Worm (Caenorhabditis elegans) whole organism, late embryonic: ENCODE results near the gene snrp-40.1.

Experiments
- C08G9.2 ChIP-seq: sonication (generic microtip); optimal IDR thresholded peaks from 2 replicates; lab custom pipeline; 2016; ENCODE audit warnings: mild to moderate bottlenecking, missing genetic modification characterization, moderate library complexity, missing compliant biosample characterization
- C38D4.7 ChIP-seq: fragments of 200-800 bp; sonication (Bioruptor generic); optimal IDR thresholded peaks from 2 replicates; lab custom pipeline; 2018; ENCODE audit warnings: mild to moderate bottlenecking, missing genetic modification characterization, moderate library complexity, missing compliant biosample characterization
- K02D7.2 ChIP-seq: sonication (generic microtip); optimal IDR thresholded peaks from 2 replicates; lab custom pipeline; 2017; ENCODE audit warnings: mild to moderate bottlenecking, missing genetic modification characterization, missing compliant biosample characterization
- Y22D7AL.16 ChIP-seq: sonication (generic microtip); optimal IDR thresholded peaks from 2 replicates; lab custom pipeline; 2016; ENCODE audit warnings: missing genetic modification characterization, missing compliant biosample characterization
- ama-1 ChIP-seq: fragments of 150-350 bp; optimal IDR thresholded peaks from 2 replicates; lab custom pipeline; 2014
- ceh-18 ChIP-seq: sonication (generic microtip); optimal IDR thresholded peaks from 2 replicates; lab custom pipeline; 2016; ENCODE audit warnings: missing genetic modification characterization, missing compliant biosample characterization
- ceh-2 ChIP-seq: sonication (generic microtip); optimal IDR thresholded peaks from 2 replicates; lab custom pipeline; 2016; ENCODE audit warnings: missing genotype, missing genetic modification characterization, missing compliant biosample characterization
- ceh-22 ChIP-seq: sonication (generic microtip); optimal IDR thresholded peaks from 2 replicates; lab custom pipeline; 2017; ENCODE audit warnings: missing biosample characterization, missing genetic modification characterization
- ceh-30 ChIP-seq: fragments of 150-350 bp; optimal IDR thresholded peaks from 2 replicates; lab custom pipeline; 2014; ENCODE audit warnings: missing biosample characterization, missing genetic modification characterization
- ceh-31 ChIP-seq: sonication (generic microtip); optimal IDR thresholded peaks from 2 replicates; lab custom pipeline; 2016; ENCODE audit warnings: missing genetic modification characterization, missing compliant biosample characterization
- ceh-34 ChIP-seq: sonication (generic microtip); optimal IDR thresholded peaks from 2 replicates; lab custom pipeline; 2016; ENCODE audit warnings: mild to moderate bottlenecking, missing genetic modification characterization, missing compliant biosample characterization
- ceh-45 ChIP-seq: fragments of 200-800 bp; sonication (Bioruptor generic); IDR thresholded peaks from 2 replicates; pipeline ENCODE4 v1.3.6; 2022; ENCODE audit warnings: missing genetic modification reagents, missing genetic modification characterization, missing compliant biosample characterization
- ceh-6 ChIP-seq: fragments of 200-800 bp; sonication (Bioruptor generic); optimal IDR thresholded peaks from 2 replicates; lab custom pipeline; 2018; ENCODE audit warnings: mild to moderate bottlenecking, missing genetic modification characterization, missing compliant biosample characterization
- che-1 ChIP-seq: sonication (generic microtip); optimal IDR thresholded peaks from 2 replicates; lab custom pipeline; 2016; ENCODE audit warnings: mild to moderate bottlenecking, missing genetic modification characterization, missing compliant biosample characterization
- dve-1 ChIP-seq: sonication (generic microtip); optimal IDR thresholded peaks from 2 replicates; lab custom pipeline; 2017; ENCODE audit warnings: antibody characterized with exemption, mild to moderate bottlenecking, missing genetic modification characterization, missing compliant biosample characterization
- elt-2 ChIP-seq: sonication (generic microtip); optimal IDR thresholded peaks from 2 replicates; lab custom pipeline; 2016; ENCODE audit warnings: missing genetic modification reagents, missing genetic modification characterization, missing compliant biosample characterization
- elt-4 ChIP-seq: sonication (generic microtip); optimal IDR thresholded peaks from 2 replicates; lab custom pipeline; 2016; ENCODE audit warnings: missing genetic modification characterization, missing compliant biosample characterization
- fax-1 ChIP-seq: sonication (generic microtip); optimal IDR thresholded peaks from 2 replicates; lab custom pipeline; 2016; ENCODE audit warnings: missing genotype, missing genetic modification characterization, missing compliant biosample characterization
- fkh-6 ChIP-seq: sonication (generic microtip); optimal IDR thresholded peaks from 2 replicates; lab custom pipeline; 2016; ENCODE audit warnings: missing genetic modification characterization, missing compliant biosample characterization
- gmeb-2 ChIP-seq: sonication (generic microtip); optimal IDR thresholded peaks from 2 replicates; lab custom pipeline; 2016; ENCODE audit warnings: missing genetic modification characterization, inconsistent platforms, missing compliant biosample characterization
- hlh-13 ChIP-seq: fragments of 200-800 bp; sonication (Bioruptor generic); optimal IDR thresholded peaks from 2 replicates; lab custom pipeline; 2018; ENCODE audit warnings: mild to moderate bottlenecking, missing genetic modification characterization, missing compliant biosample characterization
- hlh-30 ChIP-seq: sonication (generic microtip); optimal IDR thresholded peaks from 2 replicates; lab custom pipeline; 2017; ENCODE audit warnings: antibody characterized with exemption, missing genetic modification characterization, missing compliant biosample characterization; ENCODE audit not compliant: insufficient read depth
- hlh-6 ChIP-seq: sonication (generic microtip); optimal IDR thresholded peaks from 2 replicates; lab custom pipeline; 2016; ENCODE audit warnings: missing genotype, missing genetic modification characterization, missing compliant biosample characterization
- hlh-8 ChIP-seq: sonication (generic microtip); optimal IDR thresholded peaks from 2 replicates; lab custom pipeline; 2016; ENCODE audit warnings: missing genotype, missing genetic modification characterization, missing compliant biosample characterization
- lim-6 ChIP-seq: sonication (generic microtip); optimal IDR thresholded peaks from 2 replicates; lab custom pipeline; 2016; ENCODE audit warnings: missing genetic modification characterization, missing compliant biosample characterization
- madf-2 ChIP-seq: sonication (generic microtip); optimal IDR thresholded peaks from 2 replicates; lab custom pipeline; 2017; ENCODE audit warnings: missing genetic modification characterization, missing compliant biosample characterization
- mec-3 ChIP-seq: sonication (generic microtip); optimal IDR thresholded peaks from 2 replicates; lab custom pipeline; 2016; ENCODE audit warnings: borderline replicate concordance, missing genetic modification characterization, missing compliant biosample characterization
- nfya-1 ChIP-seq: sonication (generic microtip); optimal IDR thresholded peaks from 2 replicates; lab custom pipeline; 2017; ENCODE audit warnings: missing genetic modification characterization, mild to moderate bottlenecking, missing compliant biosample characterization, antibody characterized with exemption, moderate library complexity
- pag-3 ChIP-seq: sonication (generic microtip); optimal IDR thresholded peaks from 2 replicates; lab custom pipeline; 2016; ENCODE audit warnings: missing compliant biosample characterization, missing genetic modification characterization, borderline replicate concordance
- pax-1 ChIP-seq: fragments of 150-350 bp; optimal IDR thresholded peaks from 2 replicates; lab custom pipeline; 2014; ENCODE audit warnings: missing biosample characterization, missing genetic modification characterization
- pros-1 ChIP-seq: fragments of 150-350 bp; optimal IDR thresholded peaks from 2 replicates; lab custom pipeline; 2014; ENCODE audit warnings: missing biosample characterization, missing genetic modification reagents, missing genetic modification characterization
- ref-2 ChIP-seq: sonication (generic microtip); optimal IDR thresholded peaks from 2 replicates; lab custom pipeline; 2016; ENCODE audit warnings: missing genetic modification characterization, missing compliant biosample characterization
- rnt-1 ChIP-seq: sonication (generic microtip); optimal IDR thresholded peaks from 2 replicates; lab custom pipeline; 2016; ENCODE audit warnings: missing genetic modification characterization, missing compliant biosample characterization
- sdc-2 ChIP-seq: sonication (generic microtip); optimal IDR thresholded peaks from 2 replicates; lab custom pipeline; 2016; ENCODE audit warnings: missing genotype, missing genetic modification characterization, missing compliant biosample characterization
- sox-2 ChIP-seq: fragments of 200-800 bp; sonication (Bioruptor generic); IDR thresholded peaks from 2 replicates; pipeline ENCODE4 v1.3.6; 2022; ENCODE audit warnings: missing genetic modification reagents, missing genetic modification characterization, missing compliant biosample characterization
- syd-9 ChIP-seq: sonication (generic microtip); optimal IDR thresholded peaks from 2 replicates; lab custom pipeline; 2016; ENCODE audit warnings: mild to moderate bottlenecking, missing genetic modification characterization, moderate library complexity, missing compliant biosample characterization
- tbx-2 ChIP-seq: sonication (generic microtip); optimal IDR thresholded peaks from 2 replicates; lab custom pipeline; 2016; ENCODE audit warnings: missing genetic modification characterization, missing compliant biosample characterization
- tbx-7 ChIP-seq: sonication (generic microtip); optimal IDR thresholded peaks from 2 replicates; lab custom pipeline; 2016; ENCODE audit warnings: missing genotype, missing genetic modification characterization, missing compliant biosample characterization
- unc-3 ChIP-seq, 2 experiments: fragments of 200-800 bp in 1 of 2; sonication (Bioruptor generic) in 1 of 2; sonication (generic microtip) in 1 of 2; conservative IDR thresholded peaks in 1 of 2; optimal IDR thresholded peaks in 1 of 2; 2 replicates each; pipeline versions ENCODE4 v1.3.6 to Lab custom; 2016 to 2022; ENCODE audit warnings: missing compliant biosample characterization in 2 of 2, missing genetic modification characterization in 2 of 2, missing genetic modification reagents in 1 of 2
- zip-5 ChIP-seq: sonication (generic microtip); optimal IDR thresholded peaks from 2 replicates; lab custom pipeline; 2016; ENCODE audit warnings: missing genetic modification characterization, missing compliant biosample characterization

Gene snrp-40.1

DNA sequence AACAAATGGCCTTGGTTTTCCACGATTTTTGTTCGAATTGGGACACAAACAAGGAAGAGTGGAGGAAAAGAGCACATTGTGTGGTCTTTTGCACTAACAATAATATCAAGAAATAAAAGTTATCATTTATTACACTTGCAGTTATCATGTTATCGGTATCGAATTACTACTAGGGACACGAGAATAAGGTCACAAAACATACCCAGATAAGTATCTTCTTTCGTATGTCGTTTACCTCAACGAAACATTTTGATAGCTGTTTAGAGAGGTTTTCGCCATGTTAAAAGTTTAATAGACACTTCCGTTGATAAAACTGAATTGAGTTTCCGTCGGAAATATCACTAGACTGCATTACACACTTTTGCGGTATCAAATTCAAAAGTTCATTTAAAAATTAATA, 48.6 kb downstream of the snrp-40.1 start:
- no peak for TF ChIP-seq C38D4.7 (GFP tag; lab: Kevin White, UChicago)
- peak; percentile 83 for TF ChIP-seq elt-2 (tag; lab: Kevin White, UChicago)

DNA sequence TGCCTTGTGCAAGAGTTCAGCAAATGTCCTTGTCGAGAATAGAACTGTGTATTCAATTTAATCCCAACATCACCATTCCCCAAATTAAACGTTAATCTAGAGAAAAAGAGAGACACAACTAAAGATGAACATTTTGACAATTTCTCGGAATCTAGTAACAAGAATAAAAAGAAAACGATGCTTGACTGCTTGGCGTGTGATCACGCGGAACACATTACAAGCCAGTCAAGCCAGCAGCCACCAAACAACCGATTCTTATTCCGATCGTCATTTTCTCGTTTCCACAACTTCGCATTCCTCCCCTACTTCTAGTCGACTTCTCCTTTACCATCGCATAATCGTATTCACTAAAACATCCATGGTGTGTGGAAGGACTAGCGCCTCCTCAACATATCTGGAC, 50.2 kb downstream of the snrp-40.1 start:
- TF ChIP-seq ama-1 (lab: Kevin White, UChicago) (no peak), hlh-13 (no peak), elt-4 (tag; lab: Kevin White, UChicago) (no peak), che-1 (tag; lab: Kevin White, UChicago) (no peak), mec-3 (tag; lab: Kevin White, UChicago) (no peak), zip-5 (tag; lab: Kevin White, UChicago) (no peak), ceh-6 (GFP tag; lab: Kevin White, UChicago) (no peak), Y22D7AL.16 (no peak), tbx-7 (tag; lab: Kevin White, UChicago) (no peak), ceh-45 (GFP tag; lab: Robert Waterston, UW) (no peak), ceh-30 (no peak), pros-1 (tag; lab: Kevin White, UChicago) (no peak), pax-1 (tag; lab: Kevin White, UChicago) (no peak)

DNA sequence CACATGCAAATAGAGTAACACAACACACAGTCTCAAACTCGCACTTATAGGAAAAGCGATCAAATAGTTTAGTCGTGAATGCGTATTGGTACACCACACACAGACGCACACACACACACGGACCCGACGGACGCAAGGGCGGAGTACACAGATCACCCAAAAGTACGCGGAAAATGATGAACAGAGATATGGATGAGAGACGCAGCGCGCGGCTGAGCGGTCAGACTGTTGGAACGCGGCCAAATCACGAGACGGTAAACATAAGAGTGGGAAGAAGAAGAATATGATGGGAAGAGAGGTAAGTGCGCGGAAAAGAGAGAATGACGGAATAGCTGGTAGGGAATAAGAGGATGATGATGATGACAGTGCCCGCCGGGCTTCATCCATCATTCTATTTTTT, 51.5 kb downstream of the snrp-40.1 start:
- TF ChIP-seq sox-2 (GFP tag; lab: Robert Waterston, UW), result no peak
- TF ChIP-seq rnt-1 (tag; lab: Kevin White, UChicago), result peak; percentile 37
- peak; percentile 79 for TF ChIP-seq ceh-34 (tag; lab: Kevin White, UChicago)
- no peak for TF ChIP-seq lim-6 (tag; lab: Kevin White, UChicago)
- no peak for TF ChIP-seq gmeb-2 (tag; lab: Kevin White, UChicago)
- TF ChIP-seq fkh-6 (tag; lab: Kevin White, UChicago), result peak; percentile 28
- peak; percentile 92 for TF ChIP-seq hlh-30 (tag; lab: Kevin White, UChicago)
- peak; percentile 58 for TF ChIP-seq sdc-2 (tag; lab: Kevin White, UChicago)
- peak; percentile 59 for TF ChIP-seq ceh-2 (tag; lab: Kevin White, UChicago)
- TF ChIP-seq dve-1, result peak; percentile 27
- no peak for TF ChIP-seq madf-2 (tag; lab: Kevin White, UChicago)
- no peak for TF ChIP-seq ceh-22
- no peak for TF ChIP-seq hlh-8 (tag; lab: Kevin White, UChicago)
- no peak for TF ChIP-seq K02D7.2 (tag; lab: Kevin White, UChicago)
- no peak for TF ChIP-seq hlh-13
- TF ChIP-seq syd-9, result no peak
- peak; percentile 40 for TF ChIP-seq nfya-1 (tag; lab: Kevin White, UChicago)
- peak; percentile 19 for TF ChIP-seq ref-2
- no peak for TF ChIP-seq tbx-7 (tag; lab: Kevin White, UChicago)
- TF ChIP-seq fax-1 (tag; lab: Kevin White, UChicago), result no peak
- TF ChIP-seq hlh-6, result peak; percentile 75
- no peak for TF ChIP-seq unc-3 (GFP tag; conservative IDR thresholded peaks at IDR 0.05; lab: Robert Waterston, UW)
- TF ChIP-seq unc-3 (tag; optimal IDR thresholded peaks at IDR 0.05; lab: Kevin White, UChicago), result no peak
- TF ChIP-seq Y22D7AL.16, result no peak
- TF ChIP-seq che-1 (tag; lab: Kevin White, UChicago), result no peak
- peak; percentile 40 for TF ChIP-seq ceh-31 (tag; lab: Kevin White, UChicago)
- peak; percentile 17 for TF ChIP-seq ceh-18 (tag; lab: Kevin White, UChicago)
- TF ChIP-seq elt-2 (tag; lab: Kevin White, UChicago), result peak; percentile 3
- TF ChIP-seq C08G9.2 (tag; lab: Kevin White, UChicago), result peak; percentile 44
- TF ChIP-seq tbx-2 (tag; lab: Kevin White, UChicago), result peak; percentile 47
- no peak for TF ChIP-seq pag-3 (tag; lab: Kevin White, UChicago)
